Worm (Caenorhabditis elegans) whole organism, dauer: ENCODE results near the gene tag-294.

Source experiments
- unc-62 ChIP-seq: sonication (generic microtip); optimal IDR thresholded peaks from 2 replicates; lab custom pipeline; 2017; ENCODE audit warnings: missing biosample characterization, missing genetic modification reagents, missing genetic modification characterization

Gene tag-294

ce11 chrX:5715831-5716364 lies 47.3 kb downstream of the tag-294 start:
- TF ChIP-seq unc-62 (GFP tag; lab: Kevin White, UChicago) = no peak

DNA sequence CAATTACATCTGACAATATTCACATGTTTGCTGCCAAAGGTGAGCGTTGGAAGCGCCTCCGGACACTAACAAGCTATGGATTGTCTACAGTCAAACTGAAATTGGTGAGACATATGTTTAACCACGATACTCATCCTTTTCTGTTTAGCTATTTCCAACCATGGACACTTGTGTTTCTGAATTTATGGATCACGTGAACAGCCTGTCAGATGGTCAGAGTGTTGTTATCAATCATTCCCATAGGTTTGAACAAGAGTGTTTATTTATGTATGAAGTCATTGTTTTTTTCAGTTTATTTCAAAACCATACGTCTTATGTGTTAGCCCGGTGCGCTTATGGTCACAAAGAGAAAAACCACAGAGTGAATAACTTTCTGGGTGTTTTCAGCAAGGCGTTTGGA lies 47.8 kb downstream of the tag-294 start:
- TF ChIP-seq unc-62 (GFP tag; lab: Kevin White, UChicago) = no peak

- TF ChIP-seq unc-62 (GFP tag; lab: Kevin White, UChicago) = no peak
Observed at ce11 chrX:5714077-5714675, 49.0 kb downstream of the tag-294 start, which contains the start of gene cyp-43A1. Gene cyp-43A1 (plus strand): TSS chrX:5714522.

DNA sequence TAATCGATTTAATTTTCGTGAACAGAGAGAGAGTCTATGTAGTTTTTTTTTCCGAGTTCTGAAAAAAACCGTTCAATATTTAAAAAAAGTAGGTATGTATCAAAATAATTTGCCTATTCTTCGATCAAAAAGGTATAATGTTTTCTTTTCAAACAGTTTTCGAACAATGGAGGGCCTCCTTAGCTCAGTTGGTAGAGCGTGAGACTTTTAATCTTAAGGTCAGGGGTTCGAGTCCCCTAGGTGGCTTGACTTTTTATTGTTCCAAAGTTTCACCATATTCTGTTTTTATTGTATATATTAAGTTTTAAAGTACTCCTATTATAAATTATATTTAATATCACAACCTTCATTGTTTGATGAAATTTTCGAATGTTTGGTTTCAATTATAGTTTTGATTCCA lies 49.7 kb downstream of the tag-294 start:
- no peak for TF ChIP-seq unc-62 (GFP tag; lab: Kevin White, UChicago)

ce11 chrX:5710637-5711036 lies 52.6 kb downstream of the tag-294 start, which contains the start of gene cat-1:
Gene cat-1 (minus strand): TSS chrX:5710737.
- TF ChIP-seq unc-62 (GFP tag; lab: Kevin White, UChicago) = no peak
